Worm (Caenorhabditis elegans): Measurements from ENCODE around the gene npr-41.
A peak's percentile ranks its signal among the peaks of the same experiment; 100 is the strongest.

ce11 chrII:11492843-11493242 lies 17.6 kb upstream of the npr-41 start, which contains the start of gene hacl-1:
- TF ChIP-seq ztf-4 (tag; optimal IDR thresholded peaks at IDR 0.05) (peak; percentile 7), dmd-4 (tag; optimal IDR thresholded peaks at IDR 0.05) (no peak), ceh-82 (tag; optimal IDR thresholded peaks at IDR 0.05) (no peak), ztf-11 (tag; optimal IDR thresholded peaks at IDR 0.05) (no peak), skn-1 (tag; optimal IDR thresholded peaks at IDR 0.05) (no peak)

Data from whole organism, L2 larva.